Worm (Caenorhabditis elegans) whole organism, mixed stage, embryonic: Measurements from ENCODE around the gene C04G6.11.

Experiments
- flh-1 ChIP-seq: fragments of 200-800 bp; sonication (Bioruptor generic); optimal IDR thresholded peaks from 2 replicates; lab custom pipeline; 2018; ENCODE audit warnings: mild to moderate bottlenecking, missing genetic modification characterization, moderate library complexity, missing compliant biosample characterization
- mep-1 ChIP-seq: fragments of 150-350 bp; optimal IDR thresholded peaks from 2 replicates; lab custom pipeline; 2017; ENCODE audit warnings: missing biosample characterization, missing genetic modification reagents, missing genetic modification characterization, inconsistent platforms

ce11 chrII:5058036-5058435 is 45.6 kb downstream of the C04G6.11 start, which contains the start of gene C27A2.12:
- TF ChIP-seq mep-1 (tag; lab: Kevin White, UChicago) (no peak), flh-1 (no peak)
